Fruit fly (Drosophila melanogaster): Measurements from ENCODE around the gene Nasp.

Gene Nasp

DNA sequence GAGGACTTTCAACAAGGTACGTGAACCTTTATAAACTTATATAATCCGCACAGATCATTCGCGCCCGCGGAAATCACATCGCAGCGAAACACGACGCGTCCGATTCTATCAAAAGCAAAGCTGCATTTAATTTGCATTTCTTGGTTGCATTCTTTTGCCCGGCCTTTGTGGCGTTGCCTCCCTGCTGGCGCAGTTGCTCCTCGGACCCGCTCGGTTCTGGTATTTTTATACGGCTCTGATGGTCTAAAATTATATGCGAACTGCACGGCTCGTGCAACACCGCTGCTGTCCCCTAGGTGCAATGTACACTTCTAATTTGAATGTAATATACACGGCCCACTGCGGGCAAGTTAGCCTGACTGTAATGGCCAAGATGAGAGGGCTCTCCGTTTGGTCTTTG is 29.2 kb upstream of the Nasp start, which contains the start of gene Cks85A:
Gene Cks85A (minus strand): TSS at position 101 of the 400 bp plus-strand sequence.
- no peak for TF ChIP-seq Myc (optimal IDR thresholded peaks at IDR 0.05)
- no peak for TF ChIP-seq insv (optimal IDR thresholded peaks at IDR 0.05)
- TF ChIP-seq Sin3A (optimal IDR thresholded peaks at IDR 0.05) = no peak
- no peak for TF ChIP-seq ttk (optimal IDR thresholded peaks at IDR 0.05)
- no peak for TF ChIP-seq h (optimal IDR thresholded peaks at IDR 0.05)
- no peak for TF ChIP-seq psq (optimal IDR thresholded peaks at IDR 0.05)

DNA sequence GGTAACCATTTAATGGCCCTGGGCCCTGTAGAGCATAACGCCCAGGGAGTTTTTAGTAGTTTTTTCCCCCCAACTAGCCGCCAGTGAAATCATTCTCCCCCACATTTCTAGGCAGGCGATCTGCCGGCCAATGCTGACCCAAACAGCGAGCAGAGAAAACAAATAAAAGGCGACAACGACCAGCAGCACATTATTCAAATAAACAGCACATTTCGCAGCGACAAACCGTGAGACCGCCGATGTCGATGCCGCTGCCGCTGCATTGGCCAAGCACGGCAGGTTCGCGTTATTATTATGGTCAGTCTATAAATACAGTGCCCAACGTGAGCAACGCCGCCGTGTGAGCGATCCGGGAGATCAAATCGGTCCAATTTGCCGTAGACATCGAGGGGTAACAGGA is 28.7 kb upstream of the Nasp start, which contains the start of gene CG11760:
Gene CG11760 (plus strand): TSS at position 301 of the 400 bp plus-strand sequence.
- TF ChIP-seq ttk (optimal IDR thresholded peaks at IDR 0.05) (no peak), Sin3A (optimal IDR thresholded peaks at IDR 0.05) (no peak), psq (optimal IDR thresholded peaks at IDR 0.05) (no peak), Myc (optimal IDR thresholded peaks at IDR 0.05) (no peak), insv (optimal IDR thresholded peaks at IDR 0.05) (no peak)

DNA sequence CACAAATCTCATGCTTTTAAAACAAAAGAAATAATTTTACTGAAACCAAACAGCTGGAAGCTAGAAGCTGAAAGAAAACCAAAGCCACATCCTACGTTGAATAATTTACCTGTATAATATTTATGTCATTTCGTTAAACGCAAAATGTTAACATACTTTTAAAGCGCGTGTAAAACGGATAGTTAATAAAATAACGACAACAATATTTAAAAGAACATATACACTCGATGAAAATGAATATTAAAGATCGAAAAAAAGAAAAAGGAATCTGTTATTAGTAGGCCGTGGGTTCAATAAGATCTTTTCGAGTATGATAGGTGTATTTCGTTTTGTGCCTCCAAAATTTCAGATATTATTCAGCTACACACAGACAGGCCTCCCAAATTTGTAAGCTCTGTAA is 26.5 kb upstream of the Nasp start, which contains the start of gene CG8136:
Gene CG8136 (plus strand): TSS at position 301 of the 400 bp plus-strand sequence.
- TF ChIP-seq insv (optimal IDR thresholded peaks at IDR 0.05) = no peak
- TF ChIP-seq Myc (optimal IDR thresholded peaks at IDR 0.05) = no peak
- TF ChIP-seq h (optimal IDR thresholded peaks at IDR 0.05) = no peak
- no peak for TF ChIP-seq psq (optimal IDR thresholded peaks at IDR 0.05)

DNA sequence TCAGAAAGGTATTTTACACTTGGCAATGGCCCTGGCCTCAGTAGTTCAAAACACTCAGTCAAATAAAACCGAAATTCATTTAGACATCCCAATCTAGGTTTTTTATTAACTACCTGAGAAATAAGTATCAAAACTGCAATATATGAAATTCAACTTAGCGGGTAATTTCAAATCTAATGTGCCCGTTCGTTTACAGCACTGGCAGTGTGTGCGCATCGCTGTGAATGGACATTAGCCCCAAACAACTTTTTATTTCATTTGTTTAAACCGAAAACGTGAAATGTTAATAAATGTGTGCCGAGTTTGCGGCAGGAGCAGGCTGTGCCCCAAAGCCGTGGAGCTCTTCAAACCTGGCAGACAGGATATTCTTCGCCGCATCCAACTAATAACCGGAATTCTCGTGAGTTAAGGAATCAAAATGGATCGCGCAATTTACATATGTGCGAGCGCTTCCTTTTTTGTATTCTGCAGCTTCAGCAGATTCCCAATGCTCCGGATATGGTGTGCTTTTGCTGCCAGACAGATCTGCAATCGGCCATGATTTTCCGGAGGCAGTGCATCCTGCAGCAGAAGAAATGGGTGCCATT is 24.5 kb upstream of the Nasp start, which contains the start of gene nom:
Gene nom (plus strand): TSS at position 213 of the 587 bp plus-strand sequence.
- TF ChIP-seq Sin3A (optimal IDR thresholded peaks at IDR 0.05) (no peak), h (optimal IDR thresholded peaks at IDR 0.05) (no peak), insv (optimal IDR thresholded peaks at IDR 0.05) (no peak), Myc (optimal IDR thresholded peaks at IDR 0.05) (no peak), psq (optimal IDR thresholded peaks at IDR 0.05) (no peak), ttk (optimal IDR thresholded peaks at IDR 0.05) (no peak)

DNA sequence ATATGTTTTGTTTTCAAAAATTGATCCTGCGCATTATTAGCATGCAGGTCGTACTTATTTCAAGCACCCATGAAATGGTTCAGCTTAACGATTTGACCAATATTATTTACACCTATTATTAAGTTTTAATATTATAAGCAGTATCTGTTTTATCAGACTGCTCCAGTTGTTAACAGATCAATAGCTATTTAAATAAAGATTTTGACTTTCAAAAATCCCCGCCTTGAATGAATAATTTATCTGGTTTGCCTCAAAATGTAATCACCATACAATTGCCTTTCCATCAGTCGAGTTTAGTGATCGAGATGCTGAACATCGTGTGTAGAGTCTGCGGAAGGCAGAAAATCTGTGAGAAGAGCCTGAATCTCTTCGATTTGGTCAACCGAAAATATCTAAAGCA is 22.4 kb upstream of the Nasp start, which contains the start of gene ouib:
Gene ouib (plus strand): TSS at position 301 of the 400 bp plus-strand sequence.
- no peak for TF ChIP-seq insv (optimal IDR thresholded peaks at IDR 0.05)
- TF ChIP-seq psq (optimal IDR thresholded peaks at IDR 0.05) = no peak
- no peak for TF ChIP-seq Sin3A (optimal IDR thresholded peaks at IDR 0.05)

DNA sequence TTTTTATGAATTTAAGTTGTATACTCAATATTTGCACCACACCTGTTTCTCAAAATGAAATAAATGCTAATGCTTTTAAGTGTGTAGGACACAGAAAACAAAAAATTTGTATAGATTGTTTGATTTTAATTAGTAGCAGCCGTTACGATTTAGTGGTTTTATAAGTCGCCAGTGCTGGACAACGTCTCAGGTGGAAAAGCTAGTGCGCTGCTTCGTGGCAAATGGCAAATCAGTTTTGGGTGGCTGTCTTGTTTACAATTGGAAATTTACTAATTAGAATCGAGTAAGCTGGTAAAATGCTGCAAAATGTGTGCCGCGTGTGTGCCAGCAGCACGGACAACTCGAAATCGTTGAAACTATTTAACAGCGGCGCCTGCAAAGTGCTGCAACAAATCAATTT is 21.0 kb upstream of the Nasp start, which contains the start of gene CG8159:
Gene CG8159 (plus strand): TSS at position 223 of the 400 bp plus-strand sequence.
- TF ChIP-seq h (optimal IDR thresholded peaks at IDR 0.05) (no peak), ttk (optimal IDR thresholded peaks at IDR 0.05) (no peak), psq (optimal IDR thresholded peaks at IDR 0.05) (no peak), insv (optimal IDR thresholded peaks at IDR 0.05) (no peak), Sin3A (optimal IDR thresholded peaks at IDR 0.05) (no peak), Myc (optimal IDR thresholded peaks at IDR 0.05) (no peak)

DNA sequence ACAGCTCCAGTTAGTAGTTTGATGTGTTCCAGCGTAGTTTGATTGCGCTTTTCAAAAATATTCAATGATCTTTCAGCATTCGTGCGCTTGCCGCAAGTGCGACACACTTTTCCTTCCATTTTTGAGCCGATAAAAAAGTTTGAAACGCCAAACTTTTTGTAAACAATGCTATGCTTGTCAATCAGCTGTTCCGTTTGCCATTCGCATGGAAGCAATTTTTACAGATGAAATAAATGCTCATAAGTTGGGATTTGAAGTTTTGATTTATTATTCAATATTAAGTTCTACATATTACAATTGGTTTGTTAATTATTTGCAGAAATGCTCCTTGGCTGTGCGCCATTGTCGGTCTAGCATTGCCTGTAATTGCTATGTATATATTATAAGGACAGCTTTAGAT is 18.1 kb upstream of the Nasp start, which contains the start of gene ranshi:
Gene ranshi (minus strand): TSS at position 152 of the 400 bp plus-strand sequence.
- TF ChIP-seq Myc (optimal IDR thresholded peaks at IDR 0.05) = no peak

DNA sequence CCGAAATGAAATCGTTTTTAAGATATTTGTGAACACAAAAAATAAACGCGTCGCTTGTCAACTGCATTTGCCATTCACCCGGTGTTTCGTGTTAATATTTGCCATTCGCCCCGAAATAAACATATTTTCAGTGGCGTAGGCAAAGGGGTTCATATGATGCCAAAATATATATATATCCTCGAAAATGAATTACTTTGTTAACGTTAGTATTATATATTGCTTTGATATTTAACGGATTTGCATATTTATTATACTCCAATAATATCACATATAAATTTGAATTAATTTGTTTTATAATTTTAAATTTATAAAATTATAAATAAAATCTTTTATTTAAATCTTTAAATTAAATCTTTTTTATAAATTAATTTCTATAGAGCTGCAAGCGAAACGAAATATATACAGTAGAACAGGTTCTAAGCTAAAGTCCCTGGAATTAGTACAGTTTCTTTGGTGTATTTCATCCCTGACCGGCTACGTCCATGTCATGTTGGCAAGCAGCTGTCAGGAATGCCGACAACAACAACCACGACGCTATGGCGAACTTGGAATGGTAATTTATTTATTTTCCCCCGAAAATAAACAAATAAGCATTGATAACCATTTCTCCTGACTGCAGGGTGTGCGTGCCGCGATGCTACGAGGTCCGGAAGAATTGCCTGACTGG is 15.9 kb upstream of the Nasp start, which contains the start of the genes M1BP and CG8202:
Gene M1BP (minus strand): TSS at position 102 of the 667 bp plus-strand sequence.
Gene CG8202 (plus strand): TSS at position 495 of the 667 bp plus-strand sequence.
- TF ChIP-seq insv (optimal IDR thresholded peaks at IDR 0.05) = no peak
- TF ChIP-seq psq (optimal IDR thresholded peaks at IDR 0.05) = no peak
- no peak for TF ChIP-seq Myc (optimal IDR thresholded peaks at IDR 0.05)
- no peak for TF ChIP-seq Sin3A (optimal IDR thresholded peaks at IDR 0.05)
- TF ChIP-seq h (optimal IDR thresholded peaks at IDR 0.05) = no peak
- no peak for TF ChIP-seq ttk (optimal IDR thresholded peaks at IDR 0.05)

DNA sequence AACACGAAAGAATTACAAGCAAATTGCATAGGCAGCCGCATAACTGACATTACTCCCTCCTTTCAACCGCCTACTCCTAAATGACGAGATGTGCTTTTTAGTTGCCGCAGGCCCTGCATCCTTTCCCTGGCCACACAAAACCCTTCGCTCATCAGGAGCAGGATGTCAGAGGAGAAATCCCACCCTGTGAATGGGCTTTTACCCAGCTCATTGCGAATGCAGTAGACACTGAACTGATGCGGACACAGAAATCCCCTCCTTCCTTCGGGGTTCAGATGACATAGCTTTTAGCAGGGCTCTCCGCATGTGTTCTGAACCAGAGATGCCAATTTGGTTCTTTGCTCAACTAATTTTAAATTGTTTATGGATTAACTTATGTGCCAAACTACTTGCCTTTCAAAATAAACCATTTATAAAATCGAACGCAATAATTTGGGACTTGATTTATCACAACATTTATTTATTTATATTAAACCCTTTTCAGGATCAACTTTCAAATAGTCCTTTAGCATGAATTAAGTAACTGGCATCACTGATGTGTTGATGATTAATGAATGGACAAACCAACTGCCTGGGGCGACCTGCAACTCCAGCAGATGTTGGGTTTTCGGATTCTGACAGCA is 8.3 kb upstream of the Nasp start:
- TF ChIP-seq psq (optimal IDR thresholded peaks at IDR 0.05) (no peak), insv (optimal IDR thresholded peaks at IDR 0.05) (no peak)

DNA sequence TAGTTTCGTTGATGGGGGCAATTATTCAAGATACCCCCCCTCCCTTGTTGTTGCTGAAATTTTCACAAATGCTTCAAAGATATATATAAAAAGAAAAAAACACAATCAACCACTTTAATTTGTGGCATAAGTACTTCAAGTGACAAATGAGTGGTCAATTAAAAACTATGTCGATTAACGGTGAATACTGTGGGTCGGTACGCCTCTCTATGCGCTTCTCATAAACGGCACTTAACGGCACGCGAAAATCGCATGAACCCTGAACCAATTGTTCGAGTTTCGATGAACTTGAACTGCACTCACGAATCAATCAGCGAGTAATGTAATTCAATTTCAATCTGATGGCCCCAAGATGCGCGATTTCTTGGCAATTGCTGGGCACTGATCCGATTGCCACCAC is 7.5 kb upstream of the Nasp start:
- no peak for TF ChIP-seq Sin3A (optimal IDR thresholded peaks at IDR 0.05)
- no peak for TF ChIP-seq Myc (optimal IDR thresholded peaks at IDR 0.05)
- no peak for TF ChIP-seq psq (optimal IDR thresholded peaks at IDR 0.05)
- TF ChIP-seq h (optimal IDR thresholded peaks at IDR 0.05) = no peak
- TF ChIP-seq ttk (optimal IDR thresholded peaks at IDR 0.05) = no peak
- TF ChIP-seq insv (optimal IDR thresholded peaks at IDR 0.05) = no peak

DNA sequence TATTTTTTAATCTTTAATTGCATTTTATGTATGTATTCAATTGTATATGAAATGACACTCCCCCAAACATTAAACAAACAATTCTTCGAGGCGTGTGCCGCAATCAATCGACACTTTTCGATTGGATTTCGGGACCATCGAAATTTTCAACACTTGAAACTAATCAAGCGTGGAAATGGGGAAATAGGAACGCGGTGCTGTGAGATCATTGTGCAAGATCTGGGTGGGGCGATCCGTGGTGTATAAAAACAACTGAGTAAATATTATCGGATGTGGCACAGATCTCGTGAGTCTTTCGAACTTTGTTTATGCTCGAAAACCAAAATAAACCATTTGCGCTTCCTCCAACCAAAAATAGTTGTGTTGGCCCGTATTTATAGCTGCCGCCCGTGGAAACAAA is 6.3 kb upstream of the Nasp start:
- no peak for TF ChIP-seq Myc (optimal IDR thresholded peaks at IDR 0.05)
- no peak for TF ChIP-seq psq (optimal IDR thresholded peaks at IDR 0.05)
- TF ChIP-seq h (optimal IDR thresholded peaks at IDR 0.05) = no peak
- TF ChIP-seq insv (optimal IDR thresholded peaks at IDR 0.05) = no peak
- no peak for TF ChIP-seq Sin3A (optimal IDR thresholded peaks at IDR 0.05)
- no peak for TF ChIP-seq ttk (optimal IDR thresholded peaks at IDR 0.05)

DNA sequence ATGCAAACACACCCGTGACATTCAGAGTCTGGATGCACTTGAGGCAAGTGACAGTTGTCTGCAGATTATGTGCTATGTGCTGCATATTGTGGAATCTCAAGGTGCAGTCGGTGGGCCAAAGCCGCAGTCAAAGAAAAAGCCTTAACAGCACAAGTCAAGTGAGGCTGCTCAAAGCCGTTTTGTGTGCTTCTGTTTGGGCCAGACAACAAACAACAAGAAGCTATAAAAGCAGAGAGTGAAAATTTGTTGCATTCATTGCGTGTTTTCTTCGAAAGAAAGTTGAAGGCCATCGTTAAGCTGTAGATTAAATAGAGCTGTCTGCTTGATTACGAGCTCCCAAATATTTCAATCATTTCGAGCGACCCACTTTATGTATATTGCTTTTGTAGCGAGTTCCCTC is 5.7 kb upstream of the Nasp start:
- TF ChIP-seq ttk (optimal IDR thresholded peaks at IDR 0.05) (no peak), psq (optimal IDR thresholded peaks at IDR 0.05) (no peak), insv (optimal IDR thresholded peaks at IDR 0.05) (no peak), Sin3A (optimal IDR thresholded peaks at IDR 0.05) (no peak), h (optimal IDR thresholded peaks at IDR 0.05) (no peak), Myc (optimal IDR thresholded peaks at IDR 0.05) (no peak)
